Worm (Caenorhabditis elegans) whole organism, mixed stage, embryonic: ENCODE data around the gene gbh-1.

Source experiments
- bed-3 ChIP-seq: fragments of 200-800 bp; sonication (Bioruptor generic); optimal IDR thresholded peaks from 3 replicates; lab custom pipeline; 2018; ENCODE audit warnings: mild to moderate bottlenecking, missing genetic modification characterization, moderate library complexity, missing compliant biosample characterization
- blmp-1 ChIP-seq: fragments of 150-350 bp; optimal IDR thresholded peaks from 2 replicates; lab custom pipeline; 2014; ENCODE audit warnings: missing biosample characterization, missing genetic modification characterization
- ceh-39 ChIP-seq: fragments of 150-350 bp; optimal IDR thresholded peaks from 2 replicates; lab custom pipeline; 2014; ENCODE audit warnings: missing biosample characterization, missing genetic modification characterization
- ceh-43 ChIP-seq: fragments of 200-800 bp; sonication (Bioruptor generic); optimal IDR thresholded peaks from 2 replicates; lab custom pipeline; 2018; ENCODE audit warnings: mild to moderate bottlenecking, missing genetic modification characterization, moderate library complexity, missing compliant biosample characterization
- ceh-83 ChIP-seq: fragments of 200-800 bp; sonication (Bioruptor generic); optimal IDR thresholded peaks from 2 replicates; lab custom pipeline; 2018; ENCODE audit warnings: mild to moderate bottlenecking, missing genetic modification characterization, missing compliant biosample characterization
- ces-1 ChIP-seq: fragments of 150-350 bp; optimal IDR thresholded peaks from 2 replicates; lab custom pipeline; 2014; ENCODE audit warnings: missing biosample characterization, missing genetic modification reagents, missing genetic modification characterization
- cnd-1 ChIP-seq: fragments of 200-800 bp; sonication (Bioruptor generic); optimal IDR thresholded peaks from 2 replicates; lab custom pipeline; 2018; ENCODE audit warnings: mild to moderate bottlenecking, missing genetic modification characterization, missing compliant biosample characterization
- drap-1 ChIP-seq: fragments of 200-800 bp; sonication (Bioruptor generic); optimal IDR thresholded peaks from 3 replicates; lab custom pipeline; 2018; ENCODE audit warnings: mild to moderate bottlenecking, missing genetic modification characterization, missing compliant biosample characterization
- elt-1 ChIP-seq: sonication (generic microtip); optimal IDR thresholded peaks from 2 replicates; lab custom pipeline; 2017; ENCODE audit warnings: missing genetic modification characterization, mild to moderate bottlenecking, missing compliant biosample characterization, antibody characterized with exemption, moderate library complexity, borderline replicate concordance; ENCODE audit not compliant: insufficient read depth
- elt-3 ChIP-seq: fragments of 150-350 bp; optimal IDR thresholded peaks from 2 replicates; lab custom pipeline; 2014; ENCODE audit warnings: missing biosample characterization, missing genetic modification characterization
- flh-1 ChIP-seq: fragments of 200-800 bp; sonication (Bioruptor generic); optimal IDR thresholded peaks from 2 replicates; lab custom pipeline; 2018; ENCODE audit warnings: mild to moderate bottlenecking, missing genetic modification characterization, moderate library complexity, missing compliant biosample characterization
- ham-2 ChIP-seq: fragments of 200-800 bp; sonication (Bioruptor generic); optimal IDR thresholded peaks from 2 replicates; lab custom pipeline; 2018; ENCODE audit warnings: mild to moderate bottlenecking, missing genetic modification characterization, missing compliant biosample characterization
- hlh-1 ChIP-seq: fragments of 150-350 bp; optimal IDR thresholded peaks from 2 replicates; lab custom pipeline; 2014; ENCODE audit warnings: missing biosample characterization, missing genetic modification reagents, missing genetic modification characterization
- lin-32 ChIP-seq: fragments of 200-800 bp; sonication (Bioruptor generic); optimal IDR thresholded peaks from 2 replicates; lab custom pipeline; 2018; ENCODE audit warnings: mild to moderate bottlenecking, missing genetic modification characterization, missing compliant biosample characterization
- lsy-2 ChIP-seq: fragments of 150-350 bp; optimal IDR thresholded peaks from 2 replicates; lab custom pipeline; 2014; ENCODE audit warnings: missing biosample characterization, missing genetic modification characterization
- mab-5 ChIP-seq: fragments of 150-350 bp; optimal IDR thresholded peaks from 2 replicates; lab custom pipeline; 2014; ENCODE audit warnings: missing biosample characterization, missing genetic modification characterization
- mep-1 ChIP-seq: fragments of 150-350 bp; optimal IDR thresholded peaks from 2 replicates; lab custom pipeline; 2017; ENCODE audit warnings: missing biosample characterization, missing genetic modification reagents, missing genetic modification characterization, inconsistent platforms
- nhr-12 ChIP-seq: fragments of 150-350 bp; optimal IDR thresholded peaks from 2 replicates; lab custom pipeline; 2014; ENCODE audit warnings: missing biosample characterization, missing genetic modification characterization
- nhr-2 ChIP-seq: fragments of 150-350 bp; optimal IDR thresholded peaks from 2 replicates; lab custom pipeline; 2014; ENCODE audit warnings: missing biosample characterization, missing genetic modification characterization
- nhr-28 ChIP-seq: fragments of 150-350 bp; optimal IDR thresholded peaks from 2 replicates; lab custom pipeline; 2014; ENCODE audit warnings: missing biosample characterization, missing genetic modification characterization
- nhr-76 ChIP-seq: sonication (generic microtip); optimal IDR thresholded peaks from 2 replicates; lab custom pipeline; 2017; ENCODE audit warnings: missing biosample characterization, missing genetic modification characterization
- pha-4 ChIP-seq: fragments of 150-350 bp; optimal IDR thresholded peaks from 2 replicates; lab custom pipeline; 2018; ENCODE audit warnings: missing biosample characterization, missing genetic modification reagents, missing genetic modification characterization
- sem-2 ChIP-seq: fragments of 200-800 bp; sonication (Bioruptor generic); optimal IDR thresholded peaks from 2 replicates; lab custom pipeline; 2018; ENCODE audit warnings: mild to moderate bottlenecking, missing genetic modification characterization, missing compliant biosample characterization
- snpc-4 ChIP-seq: fragments of 150-350 bp; optimal IDR thresholded peaks from 2 replicates; lab custom pipeline; 2014; ENCODE audit warnings: missing biosample characterization, missing genetic modification characterization
- sptf-1 ChIP-seq: sonication (generic microtip); optimal IDR thresholded peaks from 2 replicates; lab custom pipeline; 2017; ENCODE audit warnings: mild to moderate bottlenecking, missing genetic modification characterization, moderate library complexity, missing compliant biosample characterization
- tbx-8 ChIP-seq: fragments of 200-800 bp; sonication (Bioruptor generic); optimal IDR thresholded peaks from 2 replicates; lab custom pipeline; 2018; ENCODE audit warnings: mild to moderate bottlenecking, missing genetic modification characterization, moderate library complexity, missing compliant biosample characterization
- unc-120 ChIP-seq: sonication (generic microtip); optimal IDR thresholded peaks from 2 replicates; lab custom pipeline; 2017; ENCODE audit warnings: missing genetic modification characterization, missing compliant biosample characterization; ENCODE audit not compliant: poor library complexity, severe bottlenecking
- unc-39 ChIP-seq: fragments of 150-350 bp; optimal IDR thresholded peaks from 2 replicates; lab custom pipeline; 2014; ENCODE audit warnings: missing biosample characterization, missing genetic modification characterization
- zip-8 ChIP-seq: fragments of 150-350 bp; optimal IDR thresholded peaks from 2 replicates; lab custom pipeline; 2014; ENCODE audit warnings: missing biosample characterization, missing genetic modification characterization
- ztf-11 ChIP-seq: fragments of 150-350 bp; optimal IDR thresholded peaks from 2 replicates; lab custom pipeline; 2014; ENCODE audit warnings: missing biosample characterization, missing genetic modification characterization

Gene gbh-1

ce11 chrII:10693655-10694054 is at the start of gene gbh-1:
gbh-1 (minus strand) TSS chrII:10693803.
- TF ChIP-seq mab-5 (tag; lab: Kevin White, UChicago) (no peak), nhr-76 (tag; lab: Kevin White, UChicago) (no peak), lsy-2 (tag; lab: Kevin White, UChicago) (no peak), ceh-39 (tag; lab: Kevin White, UChicago) (no peak), ztf-11 (tag; lab: Kevin White, UChicago) (no peak), unc-120 (tag; lab: Kevin White, UChicago) (no peak), flh-1 (GFP tag; lab: Kevin White, UChicago) (no peak)

- TF ChIP-seq snpc-4 (tag; lab: Kevin White, UChicago) (no peak), nhr-28 (tag; lab: Kevin White, UChicago) (no peak), bed-3 (GFP tag; lab: Kevin White, UChicago) (no peak), hlh-1 (tag; lab: Kevin White, UChicago) (no peak), lsy-2 (tag; lab: Kevin White, UChicago) (no peak), ceh-43 (GFP tag; lab: Kevin White, UChicago) (no peak), mep-1 (tag; lab: Kevin White, UChicago) (no peak), sem-2 (no peak), blmp-1 (tag; lab: Kevin White, UChicago) (no peak), mab-5 (tag; lab: Kevin White, UChicago) (no peak), nhr-12 (tag; lab: Kevin White, UChicago) (no peak), ceh-39 (tag; lab: Kevin White, UChicago) (no peak), ham-2 (GFP tag; lab: Kevin White, UChicago) (no peak), cnd-1 (tag; lab: Kevin White, UChicago) (no peak), ceh-83 (GFP tag; lab: Kevin White, UChicago) (no peak), unc-39 (tag; lab: Kevin White, UChicago) (no peak), flh-1 (GFP tag; lab: Kevin White, UChicago) (no peak), tbx-8 (GFP tag; lab: Kevin White, UChicago) (no peak)
Observed at ce11 chrII:10737059-10737458, 43.5 kb upstream of the gbh-1 start, which contains the start of gene C52A11.3. C52A11.3 (plus strand) TSS chrII:10737359.

- TF ChIP-seq sptf-1 (tag; lab: Kevin White, UChicago) (no peak), unc-39 (tag; lab: Kevin White, UChicago) (no peak), nhr-12 (tag; lab: Kevin White, UChicago) (no peak), nhr-2 (tag; lab: Kevin White, UChicago) (no peak), mep-1 (tag; lab: Kevin White, UChicago) (no peak), lin-32 (GFP tag; lab: Kevin White, UChicago) (no peak), ces-1 (GFP tag; lab: Kevin White, UChicago) (no peak), mab-5 (tag; lab: Kevin White, UChicago) (no peak), pha-4 (no peak), ceh-43 (GFP tag; lab: Kevin White, UChicago) (no peak), lsy-2 (tag; lab: Kevin White, UChicago) (no peak), tbx-8 (GFP tag; lab: Kevin White, UChicago) (no peak), unc-120 (tag; lab: Kevin White, UChicago) (no peak), cnd-1 (tag; lab: Kevin White, UChicago) (no peak), elt-3 (tag; lab: Kevin White, UChicago) (no peak), sem-2 (no peak), ztf-11 (tag; lab: Kevin White, UChicago) (no peak), drap-1 (GFP tag; lab: Kevin White, UChicago) (no peak), hlh-1 (tag; lab: Kevin White, UChicago) (no peak)
Observed at ce11 chrII:10731552-10731951, 37.9 kb upstream of the gbh-1 start, which contains the start of gene glb-12. glb-12 (minus strand) TSS chrII:10731652.

ce11 chrII:10730702-10731101 is 37.1 kb upstream of the gbh-1 start:
- TF ChIP-seq elt-1 (tag; lab: Kevin White, UChicago): no peak
- TF ChIP-seq mep-1 (tag; lab: Kevin White, UChicago): no peak
- TF ChIP-seq unc-120 (tag; lab: Kevin White, UChicago): no peak
- TF ChIP-seq tbx-8 (GFP tag; lab: Kevin White, UChicago): no peak
- TF ChIP-seq hlh-1 (tag; lab: Kevin White, UChicago): no peak
- no peak for TF ChIP-seq zip-8 (tag; lab: Kevin White, UChicago)
- TF ChIP-seq ceh-39 (tag; lab: Kevin White, UChicago): no peak
